Fruit fly (Drosophila melanogaster) whole organism: ENCODE data around the gene CG44005.
A peak's percentile ranks its signal among the peaks of the same experiment; 100 is the strongest.

Source experiments
- CG8478 ChIP-seq: fragments of >200 bp; optimal IDR thresholded peaks from 2 replicates; lab custom pipeline; 2018; ENCODE audit warnings: inconsistent platforms
- Dll ChIP-seq: fragments of >200 bp; optimal IDR thresholded peaks from 2 replicates; lab custom pipeline; 2017
- EcR ChIP-seq, 2 experiments: fragments of >200 bp; optimal IDR thresholded peaks; 2 replicates each; lab custom pipeline; 2017; ENCODE audit warnings: missing biosample characterization in 2 of 2, missing genetic modification characterization in 2 of 2, missing genetic modification reagents in 2 of 2
- pan ChIP-seq: fragments of >200 bp; optimal IDR thresholded peaks from 2 replicates; lab custom pipeline; 2017
- psq ChIP-seq: fragments of >200 bp; optimal IDR thresholded peaks from 2 replicates; lab custom pipeline; 2017
- usp ChIP-seq: fragments of >200 bp; optimal IDR thresholded peaks from 2 replicates; lab custom pipeline; 2017; ENCODE audit warnings: missing biosample characterization, missing genetic modification characterization, mixed read lengths

dm6 chr3L:18081957-18082356, 10.0 kb upstream of the CG44005 start:
- no peak for TF ChIP-seq psq
- TF ChIP-seq CG8478 (lab: Kevin White, UChicago): no peak
- TF ChIP-seq EcR (GFP tag; optimal IDR thresholded peaks at IDR 0.05; lab: Kevin White, UChicago): peak in 1 of 2 experiments; percentile 98
- TF ChIP-seq usp (GFP tag; lab: Kevin White, UChicago): no peak
- TF ChIP-seq pan (lab: Kevin White, UChicago): no peak
- TF ChIP-seq Dll (lab: Kevin White, UChicago): no peak
